Worm (Caenorhabditis elegans) whole organism, mixed stage, embryonic: Measurements from ENCODE around the gene K09E9.3.

ENCODE experiments used
- bed-3 ChIP-seq: fragments of 200-800 bp; sonication (Bioruptor generic); optimal IDR thresholded peaks from 3 replicates; lab custom pipeline; 2018; ENCODE audit warnings: mild to moderate bottlenecking, missing genetic modification characterization, moderate library complexity, missing compliant biosample characterization
- ces-1 ChIP-seq: fragments of 150-350 bp; optimal IDR thresholded peaks from 2 replicates; lab custom pipeline; 2014; ENCODE audit warnings: missing biosample characterization, missing genetic modification reagents, missing genetic modification characterization
- hlh-1 ChIP-seq: fragments of 150-350 bp; optimal IDR thresholded peaks from 2 replicates; lab custom pipeline; 2014; ENCODE audit warnings: missing biosample characterization, missing genetic modification reagents, missing genetic modification characterization
- nhr-12 ChIP-seq: fragments of 150-350 bp; optimal IDR thresholded peaks from 2 replicates; lab custom pipeline; 2014; ENCODE audit warnings: missing biosample characterization, missing genetic modification characterization
- pha-4 ChIP-seq: fragments of 150-350 bp; optimal IDR thresholded peaks from 2 replicates; lab custom pipeline; 2018; ENCODE audit warnings: missing biosample characterization, missing genetic modification reagents, missing genetic modification characterization
- snpc-4 ChIP-seq: fragments of 150-350 bp; optimal IDR thresholded peaks from 2 replicates; lab custom pipeline; 2014; ENCODE audit warnings: missing biosample characterization, missing genetic modification characterization
- unc-62 ChIP-seq: fragments of 150-350 bp; optimal IDR thresholded peaks from 2 replicates; lab custom pipeline; 2014; ENCODE audit warnings: missing biosample characterization, missing genetic modification reagents, missing genetic modification characterization
- ztf-11 ChIP-seq: fragments of 150-350 bp; optimal IDR thresholded peaks from 2 replicates; lab custom pipeline; 2014; ENCODE audit warnings: missing biosample characterization, missing genetic modification characterization

- no peak for TF ChIP-seq unc-62 (GFP tag; lab: Kevin White, UChicago)
- TF ChIP-seq snpc-4 (tag; lab: Kevin White, UChicago) = no peak
- TF ChIP-seq nhr-12 (tag; lab: Kevin White, UChicago) = no peak
- TF ChIP-seq pha-4 (tag; lab: Kevin White, UChicago) = no peak
- TF ChIP-seq bed-3 (GFP tag; lab: Kevin White, UChicago) = no peak
- TF ChIP-seq hlh-1 (tag; lab: Kevin White, UChicago) = no peak
- no peak for TF ChIP-seq ztf-11 (tag; lab: Kevin White, UChicago)
- TF ChIP-seq ces-1 (GFP tag; lab: Kevin White, UChicago) = no peak
Observed at ce11 chrX:15594019-15594418, 19.6 kb downstream of the K09E9.3 start.
